Worm (Caenorhabditis elegans) whole organism, mixed stage, embryonic: ENCODE data around the gene ins-37.

ENCODE experiments used
- ces-1 ChIP-seq: fragments of 150-350 bp; optimal IDR thresholded peaks from 2 replicates; lab custom pipeline; 2014; ENCODE audit warnings: missing biosample characterization, missing genetic modification reagents, missing genetic modification characterization
- elt-3 ChIP-seq: fragments of 150-350 bp; optimal IDR thresholded peaks from 2 replicates; lab custom pipeline; 2014; ENCODE audit warnings: missing biosample characterization, missing genetic modification characterization
- lsy-2 ChIP-seq: fragments of 150-350 bp; optimal IDR thresholded peaks from 2 replicates; lab custom pipeline; 2014; ENCODE audit warnings: missing biosample characterization, missing genetic modification characterization
- mab-5 ChIP-seq: fragments of 150-350 bp; optimal IDR thresholded peaks from 2 replicates; lab custom pipeline; 2014; ENCODE audit warnings: missing biosample characterization, missing genetic modification characterization
- nhr-28 ChIP-seq: fragments of 150-350 bp; optimal IDR thresholded peaks from 2 replicates; lab custom pipeline; 2014; ENCODE audit warnings: missing biosample characterization, missing genetic modification characterization
- pha-4 ChIP-seq: fragments of 150-350 bp; optimal IDR thresholded peaks from 2 replicates; lab custom pipeline; 2018; ENCODE audit warnings: missing biosample characterization, missing genetic modification reagents, missing genetic modification characterization
- snpc-4 ChIP-seq: fragments of 150-350 bp; optimal IDR thresholded peaks from 2 replicates; lab custom pipeline; 2014; ENCODE audit warnings: missing biosample characterization, missing genetic modification characterization
- unc-39 ChIP-seq: fragments of 150-350 bp; optimal IDR thresholded peaks from 2 replicates; lab custom pipeline; 2014; ENCODE audit warnings: missing biosample characterization, missing genetic modification characterization
- ztf-11 ChIP-seq: fragments of 150-350 bp; optimal IDR thresholded peaks from 2 replicates; lab custom pipeline; 2014; ENCODE audit warnings: missing biosample characterization, missing genetic modification characterization

DNA sequence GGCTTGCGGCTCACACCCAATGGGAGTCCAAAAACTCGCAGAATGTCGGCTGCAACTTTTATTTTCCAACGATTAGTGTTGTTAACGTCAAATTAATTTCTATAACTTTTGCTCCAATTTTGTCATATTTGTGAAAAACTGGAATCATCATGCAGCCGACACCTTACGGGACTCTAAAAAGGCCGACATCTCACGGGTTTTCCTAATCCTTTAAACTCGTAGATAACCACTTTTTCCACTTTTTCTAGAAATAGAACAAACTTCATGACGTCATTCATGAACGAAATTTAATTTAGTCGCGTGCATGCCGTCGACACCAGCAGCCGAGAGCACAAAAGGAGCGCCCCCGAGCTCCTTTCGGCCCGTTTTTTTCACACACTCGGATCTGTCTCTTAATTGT lies 22.5 kb downstream of the ins-37 start:
- TF ChIP-seq ces-1 (GFP tag; lab: Kevin White, UChicago): peak; percentile 69
- no peak for TF ChIP-seq unc-39 (tag; lab: Kevin White, UChicago)
- no peak for TF ChIP-seq elt-3 (tag; lab: Kevin White, UChicago)
- TF ChIP-seq pha-4 (tag; lab: Kevin White, UChicago): no peak
- no peak for TF ChIP-seq lsy-2 (tag; lab: Kevin White, UChicago)
- no peak for TF ChIP-seq snpc-4 (tag; lab: Kevin White, UChicago)
- TF ChIP-seq nhr-28 (tag; lab: Kevin White, UChicago): no peak
- no peak for TF ChIP-seq ztf-11 (tag; lab: Kevin White, UChicago)
- no peak for TF ChIP-seq mab-5
